Fruit fly (Drosophila melanogaster): ENCODE measurements around the gene Cyp12e1.
A peak's percentile ranks its signal among the peaks of the same experiment; 100 is the strongest.

The Cyp12e1 gene

dm6 chr3R:10412550-10413459, 21.8 kb upstream of the Cyp12e1 start, which contains the start of the genes Irp-1B and Rrp46 (continued):
- TF ChIP-seq row (GFP tag; IDR thresholded peaks at IDR 0.05) (peak; percentile 37; the same call in 1 of the 3 replicates), CG34224 (GFP tag; IDR thresholded peaks at IDR 0.05; ENCODE audit: partially characterized antibody) (peak; percentile 95), toy (GFP tag; IDR thresholded peaks at IDR 0.05) (no peak), shn (GFP tag; optimal IDR thresholded peaks at IDR 0.05) (no peak), Adf1 (GFP tag; IDR thresholded peaks at IDR 0.05) (no peak), Pdp1 (GFP tag; optimal IDR thresholded peaks at IDR 0.05) (peak in 1 of 2 experiments; percentile 77), Dref (GFP tag; IDR thresholded peaks at IDR 0.05) (peak; percentile 88), dysf (GFP tag; IDR thresholded peaks at IDR 0.05) (no peak), usp (GFP tag; optimal IDR thresholded peaks at IDR 0.05) (no peak), B-H2 (GFP tag; optimal IDR thresholded peaks at IDR 0.05) (no peak), croc (GFP tag; conservative IDR thresholded peaks at IDR 0.05) (no peak), hbn (GFP tag; IDR thresholded peaks at IDR 0.05; ENCODE audit: partially characterized antibody) (peak; percentile 80), unpg (GFP tag; optimal IDR thresholded peaks at IDR 0.05) (no peak), lilli (GFP tag; optimal IDR thresholded peaks at IDR 0.05) (peak; percentile 21), nmo (GFP tag; optimal IDR thresholded peaks at IDR 0.05) (peak; percentile 10), BEAF-32 (GFP tag; optimal IDR thresholded peaks at IDR 0.05) (peak; percentile 78), Myb (GFP tag; optimal IDR thresholded peaks at IDR 0.05) (peak; percentile 22), Awh (GFP tag; IDR thresholded peaks at IDR 0.05) (no peak), Tbp (GFP tag; optimal IDR thresholded peaks at IDR 0.05) (no peak), CG7786 (GFP tag; optimal IDR thresholded peaks at IDR 0.05) (no peak), zfh1 (GFP tag; IDR thresholded peaks at IDR 0.05) (0 out of 3 replicates have a peak, but pooled peaks have one; percentile 10), bsh (GFP tag; optimal IDR thresholded peaks at IDR 0.05) (peak in 1 of 2 experiments; percentile 33), Opbp (GFP tag; IDR thresholded peaks at IDR 0.05; ENCODE audit: partially characterized antibody) (peak; percentile 91; the same call in 2 of the 3 replicates), sna (GFP tag; IDR thresholded peaks at IDR 0.05; ENCODE audit: partially characterized antibody) (peak; percentile 94), odd (GFP tag; optimal IDR thresholded peaks at IDR 0.05) (no peak), CG12391 (tag; optimal IDR thresholded peaks at IDR 0.05) (peak; percentile 25), CG12769 (tag; optimal IDR thresholded peaks at IDR 0.05) (no peak), en (GFP tag; optimal IDR thresholded peaks at IDR 0.05) (no peak), CG17829 (tag; optimal IDR thresholded peaks at IDR 0.05) (peak; percentile 12), Stat92E (GFP tag; optimal IDR thresholded peaks at IDR 0.05) (no peak), bigmax (GFP tag; optimal IDR thresholded peaks at IDR 0.05) (no peak), HLH4C (GFP tag; IDR thresholded peaks at IDR 0.05; ENCODE audit: partially characterized antibody) (peak; percentile 99), Sry-δ (GFP tag; optimal IDR thresholded peaks at IDR 0.05) (peak; percentile 73), CG6689 (GFP tag; IDR thresholded peaks at IDR 0.05) (peak; percentile 24; the same call in 1 of the 2 replicates), nerfin-2 (GFP tag; IDR thresholded peaks at IDR 0.05; ENCODE audit: partially characterized antibody) (peak; percentile 99), unc-4 (GFP tag; IDR thresholded peaks at IDR 0.05; ENCODE audit: partially characterized antibody) (peak; percentile 82), CG17568 (GFP tag; optimal IDR thresholded peaks at IDR 0.05) (no peak), CG17361 (GFP tag; IDR thresholded peaks at IDR 0.05) (no peak), Ets97D (GFP tag; optimal IDR thresholded peaks at IDR 0.05) (no peak), trem (tag; optimal IDR thresholded peaks at IDR 0.05) (peak; percentile 47), CG3407 (GFP tag; optimal IDR thresholded peaks at IDR 0.05) (no peak), CG42726 (GFP tag; IDR thresholded peaks at IDR 0.05; ENCODE audit: partially characterized antibody) (peak; percentile 69; the same call in 1 of the 2 replicates), CG2120 (GFP tag; optimal IDR thresholded peaks at IDR 0.05) (peak; percentile 1), mld (GFP tag; IDR thresholded peaks at IDR 0.05; ENCODE audit: partially characterized antibody) (peak; percentile 96), sqz (GFP tag; optimal IDR thresholded peaks at IDR 0.05) (no peak), CG1603 (tag; optimal IDR thresholded peaks at IDR 0.05) (no peak), CG9817 (tag; optimal IDR thresholded peaks at IDR 0.05) (no peak)

Data from whole organism, embryonic.